Worm (Caenorhabditis elegans) whole organism, L1 larva: ENCODE data around the gene str-141.

ENCODE experiments used
- C16A3.4 ChIP-seq: fragments of 150-350 bp; optimal IDR thresholded peaks from 2 replicates; lab custom pipeline; 2014; ENCODE audit warnings: missing biosample characterization, missing genetic modification characterization
- C34B4.2 ChIP-seq: sonication (generic microtip); optimal IDR thresholded peaks from 2 replicates; lab custom pipeline; 2017; ENCODE audit warnings: mild to moderate bottlenecking, missing genetic modification characterization, missing compliant biosample characterization
- aha-1 ChIP-seq: fragments of 150-350 bp; optimal IDR thresholded peaks from 2 replicates; lab custom pipeline; 2014; ENCODE audit warnings: missing biosample characterization, missing genetic modification characterization
- ceh-82 ChIP-seq, 3 experiments: fragments of 150-350 bp in 1 of 3; sonication (generic microtip) in 2 of 3; optimal IDR thresholded peaks; 2 replicates each; lab custom pipeline; 2014 to 2017; ENCODE audit warnings: missing biosample characterization in 3 of 3, missing genetic modification characterization in 3 of 3
- ces-1 ChIP-seq: fragments of 150-350 bp; optimal IDR thresholded peaks from 2 replicates; lab custom pipeline; 2014; ENCODE audit warnings: missing biosample characterization, missing genetic modification reagents, missing genetic modification characterization
- dpl-1 ChIP-seq, 3 experiments: fragments of 150-350 bp in 2 of 3; sonication (generic microtip) in 1 of 3; optimal IDR thresholded peaks; 2 replicates each; lab custom pipeline; 2014 to 2017; ENCODE audit warnings: missing biosample characterization in 3 of 3, missing genetic modification characterization in 3 of 3, missing genetic modification reagents in 3 of 3
- dsc-1 ChIP-seq: sonication (generic microtip); optimal IDR thresholded peaks from 2 replicates; lab custom pipeline; 2016; ENCODE audit warnings: mild to moderate bottlenecking, missing genetic modification characterization, missing compliant biosample characterization
- efl-1 ChIP-seq, 4 experiments: fragments of 150-350 bp; optimal IDR thresholded peaks in 3 of 4; peaks in 1 of 4; 1 replicate in 1 of 4; 2 replicates in 3 of 4; lab custom pipeline; 2014; ENCODE audit warnings: missing biosample characterization in 2 of 4, missing genetic modification characterization in 2 of 4, missing genetic modification reagents in 2 of 4
- egl-13 ChIP-seq: sonication (generic microtip); optimal IDR thresholded peaks from 2 replicates; lab custom pipeline; 2016; ENCODE audit warnings: missing genotype, missing genetic modification reagents, missing genetic modification characterization, missing compliant biosample characterization
- egl-27 ChIP-seq, 2 experiments: fragments of 150-350 bp in 1 of 2; sonication (generic microtip); optimal IDR thresholded peaks; 3 replicates each; lab custom pipeline; 2017 to 2018; ENCODE audit warnings: missing biosample characterization in 2 of 2, missing genetic modification characterization in 2 of 2, missing genetic modification reagents in 2 of 2
- elt-2 ChIP-seq: sonication (generic microtip); optimal IDR thresholded peaks from 2 replicates; lab custom pipeline; 2016; ENCODE audit warnings: missing genetic modification characterization, mild to moderate bottlenecking, inconsistent platforms, missing compliant biosample characterization, missing genetic modification reagents
- elt-3 ChIP-seq, 6 experiments: fragments of 150-350 bp in 1 of 6; sonication (generic microtip); optimal IDR thresholded peaks; 2 replicates each; lab custom pipeline; 2017 to 2018; ENCODE audit warnings: missing biosample characterization in 6 of 6, missing genetic modification characterization in 6 of 6, inconsistent platforms in 1 of 6
- ets-5 ChIP-seq: fragments of 200-800 bp; sonication (Bioruptor generic); IDR thresholded peaks from 2 replicates; pipeline ENCODE4 v1.3.6; 2022; ENCODE audit warnings: missing genetic modification characterization, missing compliant biosample characterization
- fkh-10 ChIP-seq: sonication (generic microtip); optimal IDR thresholded peaks from 2 replicates; lab custom pipeline; 2017; ENCODE audit warnings: missing biosample characterization, missing genetic modification reagents, missing genetic modification characterization
- isw-1 ChIP-seq: fragments of 200-800 bp; sonication (Bioruptor generic); IDR thresholded peaks from 2 replicates; pipeline ENCODE4 v1.3.6; 2022; ENCODE audit warnings: missing genetic modification characterization, missing compliant biosample characterization
- jun-1 ChIP-seq: fragments of 150-350 bp; optimal IDR thresholded peaks from 2 replicates; lab custom pipeline; 2014; ENCODE audit warnings: missing biosample characterization, missing genetic modification reagents, missing genetic modification characterization
- lir-3 ChIP-seq: sonication (generic microtip); optimal IDR thresholded peaks from 2 replicates; lab custom pipeline; 2016; ENCODE audit warnings: mild to moderate bottlenecking, missing genetic modification characterization, moderate library complexity, missing compliant biosample characterization; ENCODE audit not compliant: poor library complexity
- mab-9 ChIP-seq: fragments of 200-800 bp; sonication (Bioruptor generic); IDR thresholded peaks from 2 replicates; pipeline ENCODE4 v1.3.6; 2022; ENCODE audit warnings: missing genetic modification reagents, missing genetic modification characterization, missing compliant biosample characterization
- nhr-19 ChIP-seq: fragments of 200-800 bp; sonication (Bioruptor generic); conservative IDR thresholded peaks from 2 replicates; pipeline ENCODE4 v1.3.6; 2022; ENCODE audit warnings: missing genetic modification characterization, missing compliant biosample characterization
- nhr-20 ChIP-seq: sonication (generic microtip); optimal IDR thresholded peaks from 2 replicates; lab custom pipeline; 2016; ENCODE audit warnings: mild to moderate bottlenecking, missing genetic modification characterization, missing compliant biosample characterization
- nhr-28 ChIP-seq: fragments of 150-350 bp; optimal IDR thresholded peaks from 2 replicates; lab custom pipeline; 2014; ENCODE audit warnings: missing biosample characterization, missing genetic modification characterization
- nhr-47 ChIP-seq: sonication (generic microtip); optimal IDR thresholded peaks from 2 replicates; lab custom pipeline; 2016; ENCODE audit warnings: mild to moderate bottlenecking, missing genetic modification characterization, moderate library complexity, missing compliant biosample characterization
- nhr-71 ChIP-seq: sonication (generic microtip); optimal IDR thresholded peaks from 2 replicates; lab custom pipeline; 2016; ENCODE audit warnings: mild to moderate bottlenecking, missing genetic modification characterization, moderate library complexity, missing compliant biosample characterization
- nhr-76 ChIP-seq: sonication (generic microtip); optimal IDR thresholded peaks from 2 replicates; lab custom pipeline; 2017; ENCODE audit warnings: missing biosample characterization, missing genetic modification characterization
- pag-3 ChIP-seq: sonication (generic microtip); optimal IDR thresholded peaks from 2 replicates; lab custom pipeline; 2017; ENCODE audit warnings: missing genetic modification characterization, mild to moderate bottlenecking, missing compliant biosample characterization, antibody characterized with exemption, borderline replicate concordance; ENCODE audit not compliant: insufficient read depth
- pqm-1 ChIP-seq: sonication (generic microtip); optimal IDR thresholded peaks from 3 replicates; lab custom pipeline; 2017; ENCODE audit warnings: missing biosample characterization, missing genetic modification characterization
- snpc-4 ChIP-seq: fragments of 150-350 bp; optimal IDR thresholded peaks from 2 replicates; lab custom pipeline; 2014; ENCODE audit warnings: missing biosample characterization, missing genetic modification characterization
- sox-4 ChIP-seq: sonication (generic microtip); optimal IDR thresholded peaks from 2 replicates; lab custom pipeline; 2016; ENCODE audit warnings: missing genetic modification characterization, missing compliant biosample characterization
- sptf-1 ChIP-seq: fragments of 150-350 bp; optimal IDR thresholded peaks from 2 replicates; lab custom pipeline; 2014; ENCODE audit warnings: missing biosample characterization, missing genetic modification characterization
- swsn-7 ChIP-seq: sonication (generic microtip); optimal IDR thresholded peaks from 2 replicates; lab custom pipeline; 2016; ENCODE audit warnings: missing genetic modification characterization, missing compliant biosample characterization
- unc-30 ChIP-seq: sonication (generic microtip); optimal IDR thresholded peaks from 2 replicates; lab custom pipeline; 2017; ENCODE audit warnings: missing biosample characterization, missing genetic modification characterization
- unc-86 ChIP-seq: sonication (generic microtip); optimal IDR thresholded peaks from 2 replicates; lab custom pipeline; 2016; ENCODE audit warnings: missing genetic modification characterization, missing compliant biosample characterization
- xbp-1 ChIP-seq: sonication (generic microtip); optimal IDR thresholded peaks from 2 replicates; lab custom pipeline; 2016; ENCODE audit warnings: missing genetic modification characterization, missing compliant biosample characterization
- zip-4 ChIP-seq: fragments of 200-800 bp; sonication (Bioruptor generic); optimal IDR thresholded peaks from 2 replicates; lab custom pipeline; 2018; ENCODE audit warnings: mild to moderate bottlenecking, missing genetic modification characterization, moderate library complexity, missing compliant biosample characterization

str-141 gene

ce11 chrV:11299406-11299805 lies 24.2 kb downstream of the str-141 start:
- TF ChIP-seq egl-27 (tag; optimal IDR thresholded peaks at IDR 0.05; lab: Kevin White, UChicago) (no peak), jun-1 (tag; lab: Kevin White, UChicago) (peak; percentile 54)

ce11 chrV:11298632-11299031 lies 25.0 kb downstream of the str-141 start, which contains the start of gene T03F7.5:
Gene T03F7.5 (minus strand): TSS chrV:11298732.
- TF ChIP-seq efl-1 (optimal IDR thresholded peaks at IDR 0.05; lab: Kevin White, UChicago), result no peak
- peak in 1 of 2 experiments; percentile 7 for TF ChIP-seq efl-1 (GFP tag; optimal IDR thresholded peaks at IDR 0.05 in 1 of 2; lab: Kevin White, UChicago)
- no peak for TF ChIP-seq snpc-4
- no peak for TF ChIP-seq ceh-82 (tag; optimal IDR thresholded peaks at IDR 0.05; lab: Kevin White, UChicago)
- TF ChIP-seq, all 84 proteins: peak for 1

- TF ChIP-seq aha-1 (tag; lab: Kevin White, UChicago) (no peak), nhr-71 (tag; lab: Kevin White, UChicago) (no peak), zip-4 (GFP tag; lab: Kevin White, UChicago) (no peak), C16A3.4 (no peak), lir-3 (tag; lab: Kevin White, UChicago) (no peak), elt-3 (tag; optimal IDR thresholded peaks at IDR 0.05; lab: Kevin White, UChicago) (no peak), isw-1 (GFP tag; lab: Robert Waterston, UW) (no peak), egl-27 (tag; optimal IDR thresholded peaks at IDR 0.05; lab: Kevin White, UChicago) (no peak), sox-4 (no peak), pqm-1 (tag; lab: Kevin White, UChicago) (no peak), unc-86 (tag; lab: Kevin White, UChicago) (no peak), ces-1 (GFP tag; lab: Kevin White, UChicago) (no peak), xbp-1 (tag; lab: Kevin White, UChicago) (no peak)
Measured at ce11 chrV:11294393-11294792, 29.2 kb downstream of the str-141 start, which contains the start of gene T03F7.6. Gene T03F7.6 (plus strand): TSS chrV:11294693.

DNA sequence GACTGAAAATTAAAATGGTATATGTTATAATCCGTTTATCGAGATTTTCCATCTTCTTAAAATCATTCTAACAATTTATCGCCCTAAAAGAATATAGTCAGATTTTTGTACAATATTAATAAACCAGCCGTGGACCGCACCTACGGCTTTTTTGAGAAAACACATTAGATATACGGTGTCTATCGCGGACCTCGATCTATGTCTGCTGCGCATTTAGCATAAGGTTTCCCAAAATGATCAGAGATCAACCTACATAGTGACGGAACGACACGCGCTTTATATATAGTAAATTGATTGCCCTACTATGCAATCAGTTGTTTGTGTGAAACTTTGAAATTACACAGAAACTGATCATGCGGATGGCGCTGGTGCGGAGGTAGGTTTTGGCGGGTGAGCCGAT lies 30.9 kb downstream of the str-141 start:
- TF ChIP-seq ceh-82 (tag; optimal IDR thresholded peaks at IDR 0.05; lab: Kevin White, UChicago) (no peak), C16A3.4 (no peak), isw-1 (GFP tag; lab: Robert Waterston, UW) (no peak), snpc-4 (no peak), ets-5 (GFP tag; lab: Robert Waterston, UW) (no peak), swsn-7 (no peak), unc-30 (tag; lab: Kevin White, UChicago) (no peak), pag-3 (no peak), dpl-1 (GFP tag; optimal IDR thresholded peaks at IDR 0.05; lab: Kevin White, UChicago) (no peak), elt-2 (tag; lab: Kevin White, UChicago) (no peak)

ce11 chrV:11290888-11291287 lies 32.7 kb downstream of the str-141 start, which contains the start of gene C03E10.1:
Gene C03E10.1 (plus strand): TSS chrV:11291188.
- no peak for TF ChIP-seq swsn-7
- no peak for TF ChIP-seq nhr-76 (tag; lab: Kevin White, UChicago)
- TF ChIP-seq sptf-1 (tag; lab: Kevin White, UChicago), result no peak
- no peak for TF ChIP-seq dsc-1 (tag; lab: Kevin White, UChicago)
- TF ChIP-seq xbp-1 (tag; lab: Kevin White, UChicago), result no peak
- TF ChIP-seq nhr-28, result no peak
- no peak for TF ChIP-seq egl-13 (tag; lab: Kevin White, UChicago)
- TF ChIP-seq nhr-47 (tag; lab: Kevin White, UChicago), result no peak
- no peak for TF ChIP-seq nhr-19 (GFP tag; lab: Robert Waterston, UW)
- no peak for TF ChIP-seq fkh-10 (GFP tag; lab: Kevin White, UChicago)
- no peak for TF ChIP-seq C34B4.2
- TF ChIP-seq ets-5 (GFP tag; lab: Robert Waterston, UW), result no peak
- no peak for TF ChIP-seq jun-1 (tag; lab: Kevin White, UChicago)
- TF ChIP-seq nhr-20 (tag; lab: Kevin White, UChicago), result no peak
- TF ChIP-seq mab-9, result no peak
- TF ChIP-seq, all 84 proteins: peak for 0
